Worm (Caenorhabditis elegans) whole organism, young adult: ENCODE results near the gene C33D3.4.

ENCODE experiments used
- attf-3 ChIP-seq: fragments of 200-800 bp; sonication (Bioruptor generic); conservative IDR thresholded peaks from 2 replicates; pipeline ENCODE4 v1.3.6; 2022; ENCODE audit warnings: missing genetic modification reagents, missing genetic modification characterization, missing compliant biosample characterization
- dox-1 ChIP-seq: fragments of 200-800 bp; sonication (Bioruptor generic); IDR thresholded peaks from 2 replicates; pipeline ENCODE4 v1.3.6; 2022; ENCODE audit warnings: missing genetic modification reagents, missing genetic modification characterization, missing compliant biosample characterization
- efl-1 ChIP-seq: fragments of 150-350 bp; optimal IDR thresholded peaks from 2 replicates; lab custom pipeline; 2014; ENCODE audit warnings: missing biosample characterization, missing genetic modification reagents, missing genetic modification characterization
- ets-4 ChIP-seq: fragments of 200-800 bp; sonication (Bioruptor generic); optimal IDR thresholded peaks from 2 replicates; lab custom pipeline; 2018; ENCODE audit warnings: mild to moderate bottlenecking, missing genetic modification characterization, missing compliant biosample characterization
- hmg-20 ChIP-seq: fragments of 200-800 bp; sonication (Bioruptor generic); IDR thresholded peaks from 2 replicates; pipeline ENCODE4 v1.3.6; 2022; ENCODE audit warnings: missing genetic modification reagents, missing genetic modification characterization, missing compliant biosample characterization
- lin-35 ChIP-seq, 3 experiments: fragments of 150-350 bp in 2 of 3; sonication (generic microtip) in 1 of 3; optimal IDR thresholded peaks; 2 replicates each; lab custom pipeline; 2014 to 2018; ENCODE audit warnings: missing biosample characterization in 3 of 3, missing genetic modification characterization in 3 of 3, missing genetic modification reagents in 3 of 3
- lsl-1 ChIP-seq: fragments of 200-800 bp; sonication (Bioruptor generic); optimal IDR thresholded peaks from 2 replicates; lab custom pipeline; 2018; ENCODE audit warnings: mild to moderate bottlenecking, missing genetic modification characterization, moderate library complexity, missing compliant biosample characterization
- nfya-1 ChIP-seq: sonication (generic microtip); optimal IDR thresholded peaks from 2 replicates; lab custom pipeline; 2017; ENCODE audit warnings: antibody characterized with exemption, missing compliant biosample characterization, missing genetic modification characterization, borderline replicate concordance; ENCODE audit not compliant: insufficient read depth
- pha-4 ChIP-seq: fragments of 150-350 bp; sonication (generic microtip); optimal IDR thresholded peaks from 2 replicates; lab custom pipeline; 2014; ENCODE audit warnings: missing biosample characterization, missing genetic modification reagents, missing genetic modification characterization
- sea-2 ChIP-seq: fragments of 200-800 bp; sonication (Bioruptor generic); IDR thresholded peaks from 2 replicates; pipeline ENCODE4 v1.3.6; 2022; ENCODE audit warnings: missing genetic modification characterization, missing compliant biosample characterization
- snpc-1.1 ChIP-seq: sonication (generic microtip); optimal IDR thresholded peaks from 2 replicates; lab custom pipeline; 2017; ENCODE audit warnings: missing genetic modification characterization, mild to moderate bottlenecking, missing compliant biosample characterization, antibody characterized with exemption, moderate library complexity, missing genotype, missing genetic modification reagents; ENCODE audit not compliant: insufficient read depth
- snpc-4 ChIP-seq, 5 experiments: fragments of 150-350 bp in 1 of 5; sonication (generic microtip) in 4 of 5; optimal IDR thresholded peaks; 2 replicates each; lab custom pipeline; 2014 to 2018; ENCODE audit warnings: missing genetic modification characterization in 5 of 5, missing biosample characterization in 3 of 5, antibody characterized with exemption in 2 of 5, mild to moderate bottlenecking in 2 of 5, missing compliant biosample characterization in 2 of 5, missing genotype in 2 of 5, moderate library complexity in 2 of 5, missing genetic modification reagents in 1 of 5
- unc-130 ChIP-seq: sonication (generic microtip); optimal IDR thresholded peaks from 2 replicates; lab custom pipeline; 2016; ENCODE audit warnings: missing genetic modification reagents, missing genetic modification characterization, missing compliant biosample characterization
- unc-62 ChIP-seq: fragments of 150-350 bp; optimal IDR thresholded peaks from 2 replicates; lab custom pipeline; 2014; ENCODE audit warnings: missing biosample characterization, missing genetic modification reagents, missing genetic modification characterization

DNA sequence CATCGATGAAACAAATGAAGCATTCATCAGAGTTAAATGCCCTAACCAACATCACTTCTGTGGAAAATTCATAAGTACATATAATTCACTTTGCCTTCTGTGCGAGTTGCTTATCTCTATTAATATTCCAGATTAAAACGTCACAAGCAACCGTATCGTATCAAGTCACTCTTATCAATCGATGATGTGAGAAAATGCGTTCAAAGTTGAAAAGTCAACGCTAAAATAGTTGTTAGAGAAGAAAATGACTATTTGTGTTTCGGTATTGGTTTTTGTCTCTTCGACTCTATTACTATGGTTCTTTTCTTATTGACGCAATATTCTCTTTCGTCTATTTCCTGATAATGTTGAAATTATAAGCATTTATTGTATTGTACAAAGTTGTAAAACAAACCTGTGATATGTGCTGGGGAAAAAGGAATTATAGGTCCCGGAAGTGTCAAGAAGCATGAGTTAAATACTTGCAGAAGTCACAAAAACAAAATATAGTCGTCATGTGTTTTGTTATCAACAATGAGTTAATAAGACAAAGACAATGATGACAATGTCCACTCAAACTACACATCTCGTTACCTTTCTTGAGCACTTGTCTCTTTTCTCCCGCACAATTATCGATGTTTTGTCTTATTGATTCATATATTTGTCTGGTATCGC, 43.4 kb downstream of the C33D3.4 start:
- TF ChIP-seq pha-4 (no peak), unc-62 (GFP tag; lab: Kevin White, UChicago) (peak; percentile 35), nfya-1 (tag; lab: Kevin White, UChicago) (no peak), lsl-1 (GFP tag; lab: Kevin White, UChicago) (no peak), dox-1 (GFP tag; lab: Robert Waterston, UW) (no peak), lin-35 (GFP tag; optimal IDR thresholded peaks at IDR 0.05; lab: Kevin White, UChicago) (no peak), snpc-4 (GFP tag; optimal IDR thresholded peaks at IDR 0.05; lab: Kevin White, UChicago) (no peak), snpc-4 (tag; optimal IDR thresholded peaks at IDR 0.05; lab: Kevin White, UChicago) (no peak), efl-1 (GFP tag; lab: Kevin White, UChicago) (no peak), attf-3 (GFP tag; lab: Robert Waterston, UW) (no peak), snpc-1.1 (tag; lab: Kevin White, UChicago) (no peak), ets-4 (GFP tag; lab: Kevin White, UChicago) (no peak), sea-2 (GFP tag; lab: Robert Waterston, UW) (no peak), hmg-20 (GFP tag; lab: Robert Waterston, UW) (no peak), unc-130 (GFP tag; lab: Kevin White, UChicago) (no peak)
